Fruit fly (Drosophila melanogaster) whole organism, embryonic: ENCODE measurements around the gene CG14022.

Source experiments
- Abd-B ChIP-seq: fragments of 200-800 bp; sonication (Bioruptor generic); optimal IDR thresholded peaks from 2 replicates; lab custom pipeline; 2018; ENCODE audit warnings: missing biosample characterization, mild to moderate bottlenecking, missing genetic modification characterization, moderate library complexity
- CG13123 ChIP-seq: fragments of 200-800 bp; sonication (Bioruptor generic); optimal IDR thresholded peaks from 2 replicates; lab custom pipeline; 2016; ENCODE audit warnings: missing biosample characterization, missing genetic modification characterization
- CG13894 ChIP-seq: fragments of 200-800 bp; sonication (Bioruptor generic); optimal IDR thresholded peaks from 3 replicates; lab custom pipeline; 2018; ENCODE audit warnings: missing biosample characterization, mild to moderate bottlenecking, missing genetic modification characterization, moderate library complexity
- CG15073 ChIP-seq: fragments of 200-800 bp; sonication (Bioruptor generic); optimal IDR thresholded peaks from 2 replicates; lab custom pipeline; 2016; ENCODE audit warnings: missing biosample characterization, missing genetic modification characterization
- CG17568 ChIP-seq: fragments of 200-800 bp; sonication (Bioruptor generic); optimal IDR thresholded peaks from 2 replicates; lab custom pipeline; 2018; ENCODE audit warnings: missing biosample characterization, mild to moderate bottlenecking, missing genetic modification characterization, moderate library complexity
- CG17829 ChIP-seq: fragments of 200-800 bp; optimal IDR thresholded peaks from 2 replicates; lab custom pipeline; 2019; ENCODE audit warnings: missing biosample characterization, mild to moderate bottlenecking, missing genetic modification characterization, moderate library complexity
- CG2120 ChIP-seq: fragments of 200-800 bp; sonication (Bioruptor generic); optimal IDR thresholded peaks from 3 replicates; lab custom pipeline; 2016; ENCODE audit warnings: missing biosample characterization, missing genetic modification characterization
- CG2202 ChIP-seq: fragments of 200-800 bp; sonication (Bioruptor generic); optimal IDR thresholded peaks from 2 replicates; lab custom pipeline; 2018; ENCODE audit warnings: missing biosample characterization, mild to moderate bottlenecking, missing genetic modification characterization
- CG31388 ChIP-seq: fragments of 200-800 bp; sonication (Bioruptor generic); optimal IDR thresholded peaks from 2 replicates; lab custom pipeline; 2016; ENCODE audit warnings: missing biosample characterization, missing genetic modification characterization
- CG31441 ChIP-seq: fragments of 200-800 bp; sonication (Bioruptor generic); IDR thresholded peaks from 2 replicates; pipeline ENCODE4 v1.3.6; 2022; ENCODE audit warnings: missing biosample characterization, missing genetic modification characterization
- CG5953 ChIP-seq: fragments of 200-800 bp; sonication (Bioruptor generic); IDR thresholded peaks from 2 replicates; pipeline ENCODE4 v1.3.6; 2022; ENCODE audit warnings: missing biosample characterization, missing genetic modification characterization
- CG6813 ChIP-seq: fragments of 200-800 bp; sonication (Bioruptor generic); optimal IDR thresholded peaks from 2 replicates; lab custom pipeline; 2017; ENCODE audit warnings: missing biosample characterization, missing genetic modification characterization, mild to moderate bottlenecking, moderate library complexity, missing genetic modification reagents
- CG9215 ChIP-seq: fragments of 200-800 bp; sonication (Bioruptor generic); IDR thresholded peaks from 2 replicates; pipeline ENCODE4 v1.3.6; 2022; ENCODE audit warnings: missing biosample characterization, missing genetic modification characterization
- D19A ChIP-seq: fragments of 200-800 bp; optimal IDR thresholded peaks from 3 replicates; lab custom pipeline; 2019; ENCODE audit warnings: missing biosample characterization, mild to moderate bottlenecking, missing genetic modification characterization, moderate library complexity
- Dbx ChIP-seq: fragments of 200-800 bp; sonication (Bioruptor generic); IDR thresholded peaks from 3 replicates; pipeline ENCODE4 v1.3.6; 2022; ENCODE audit warnings: missing biosample characterization, missing genetic modification characterization
- Drgx ChIP-seq: fragments of 200-800 bp; sonication (Bioruptor generic); IDR thresholded peaks from 2 replicates; pipeline ENCODE4 v1.3.6; 2022; ENCODE audit warnings: missing biosample characterization, missing genetic modification characterization
- HLH54F ChIP-seq: fragments of 200-800 bp; sonication (Bioruptor generic); optimal IDR thresholded peaks from 3 replicates; lab custom pipeline; 2016; ENCODE audit warnings: missing biosample characterization, missing genetic modification characterization
- Nf-YA ChIP-seq: fragments of 200-800 bp; sonication (Bioruptor generic); IDR thresholded peaks from 2 replicates; pipeline ENCODE4 v1.3.6; 2022; ENCODE audit warnings: missing biosample characterization, missing genetic modification characterization
- Oli ChIP-seq: fragments of 200-800 bp; sonication (Bioruptor generic); optimal IDR thresholded peaks from 2 replicates; lab custom pipeline; 2018; ENCODE audit warnings: missing biosample characterization, mild to moderate bottlenecking, missing genetic modification characterization, moderate library complexity
- Six4 ChIP-seq: fragments of 200-800 bp; sonication (Bioruptor generic); optimal IDR thresholded peaks from 2 replicates; lab custom pipeline; 2016; ENCODE audit warnings: missing biosample characterization, missing genetic modification characterization
- TFAM ChIP-seq: fragments of 200-800 bp; sonication (Bioruptor generic); optimal IDR thresholded peaks from 2 replicates; lab custom pipeline; 2017; ENCODE audit warnings: missing biosample characterization, missing genetic modification characterization, inconsistent platforms
- ab ChIP-seq: fragments of 200-800 bp; sonication (Bioruptor generic); optimal IDR thresholded peaks from 2 replicates; lab custom pipeline; 2016; ENCODE audit warnings: missing biosample characterization, missing genetic modification characterization
- bab2 ChIP-seq: fragments of 200-800 bp; sonication (Bioruptor generic); optimal IDR thresholded peaks from 2 replicates; lab custom pipeline; 2016; ENCODE audit warnings: missing biosample characterization, missing genetic modification characterization
- bsh ChIP-seq, 2 experiments: fragments of 200-800 bp; sonication (Bioruptor generic); optimal IDR thresholded peaks; 2 replicates each; lab custom pipeline; 2017 to 2018; ENCODE audit warnings: mild to moderate bottlenecking in 2 of 2, missing biosample characterization in 2 of 2, missing genetic modification characterization in 2 of 2, moderate library complexity in 1 of 2
- chn ChIP-seq: fragments of 200-800 bp; sonication (Bioruptor generic); optimal IDR thresholded peaks from 2 replicates; lab custom pipeline; 2016; ENCODE audit warnings: missing biosample characterization, missing genetic modification characterization
- exex ChIP-seq: fragments of 200-800 bp; sonication (Bioruptor generic); optimal IDR thresholded peaks from 4 replicates; lab custom pipeline; 2018; ENCODE audit warnings: missing biosample characterization, mild to moderate bottlenecking, missing genetic modification characterization, moderate library complexity
- eyg ChIP-seq: fragments of 200-800 bp; sonication (Bioruptor generic); optimal IDR thresholded peaks from 3 replicates; lab custom pipeline; 2016; ENCODE audit warnings: missing biosample characterization, missing genetic modification characterization
- ftz-f1 ChIP-seq: fragments of 200-800 bp; sonication (Bioruptor generic); optimal IDR thresholded peaks from 2 replicates; lab custom pipeline; 2016; ENCODE audit warnings: missing biosample characterization, missing genetic modification characterization
- fu2 ChIP-seq: fragments of 200-800 bp; sonication (Bioruptor generic); optimal IDR thresholded peaks from 2 replicates; lab custom pipeline; 2016; ENCODE audit warnings: missing biosample characterization, missing genetic modification characterization
- grau ChIP-seq: fragments of 200-800 bp; optimal IDR thresholded peaks from 3 replicates; lab custom pipeline; 2019; ENCODE audit warnings: missing biosample characterization, mild to moderate bottlenecking, missing genetic modification characterization, moderate library complexity
- gro ChIP-seq: fragments of 200-800 bp; sonication (Bioruptor generic); optimal IDR thresholded peaks from 2 replicates; lab custom pipeline; 2016; ENCODE audit warnings: missing biosample characterization, missing genetic modification characterization
- h ChIP-seq: fragments of >200 bp; optimal IDR thresholded peaks from 2 replicates; lab custom pipeline; 2017
- her ChIP-seq: fragments of 200-800 bp; sonication (Bioruptor generic); optimal IDR thresholded peaks from 2 replicates; lab custom pipeline; 2016; ENCODE audit warnings: missing biosample characterization, missing genetic modification characterization
- inv ChIP-seq: fragments of 200-800 bp; sonication (Bioruptor generic); IDR thresholded peaks from 2 replicates; pipeline ENCODE4 v1.3.6; 2022; ENCODE audit warnings: missing biosample characterization, missing genetic modification characterization; ENCODE audit not compliant: partially characterized antibody
- odd ChIP-seq: fragments of 200-800 bp; sonication (Bioruptor generic); optimal IDR thresholded peaks from 2 replicates; lab custom pipeline; 2017; ENCODE audit warnings: missing biosample characterization, mild to moderate bottlenecking, missing genetic modification characterization
- pros ChIP-seq: fragments of 200-800 bp; sonication (Bioruptor generic); optimal IDR thresholded peaks from 3 replicates; lab custom pipeline; 2019; ENCODE audit warnings: missing biosample characterization, mild to moderate bottlenecking, missing genetic modification characterization, moderate library complexity
- rib ChIP-seq: fragments of 200-800 bp; sonication (Bioruptor generic); IDR thresholded peaks from 2 replicates; pipeline ENCODE4 v1.3.6; 2022; ENCODE audit warnings: missing biosample characterization, missing genetic modification characterization
- sens ChIP-seq: fragments of 200-800 bp; sonication (Bioruptor generic); peaks from one replicate; lab custom pipeline; 2016; ENCODE audit warnings: missing biosample characterization, missing genetic modification characterization
- sug ChIP-seq: fragments of 200-800 bp; optimal IDR thresholded peaks from 2 replicates; lab custom pipeline; 2019; ENCODE audit warnings: missing biosample characterization, mild to moderate bottlenecking, missing genetic modification characterization, moderate library complexity
- tgo ChIP-seq: fragments of 200-800 bp; sonication (Bioruptor generic); IDR thresholded peaks from 3 replicates; pipeline ENCODE4 v1.3.6; 2022; ENCODE audit warnings: missing biosample characterization, missing genetic modification characterization
- trh ChIP-seq: fragments of 200-800 bp; sonication (Bioruptor generic); optimal IDR thresholded peaks from 2 replicates; lab custom pipeline; 2016; ENCODE audit warnings: missing biosample characterization, missing genetic modification characterization
- wdn ChIP-seq: fragments of 200-800 bp; sonication (Bioruptor generic); IDR thresholded peaks from 2 replicates; pipeline ENCODE4 v1.3.6; 2022; ENCODE audit warnings: missing biosample characterization, missing genetic modification characterization
- zen2 ChIP-seq: fragments of 200-800 bp; sonication (Bioruptor generic); IDR thresholded peaks from 3 replicates; pipeline ENCODE4 v1.3.6; 2022; ENCODE audit warnings: missing biosample characterization, missing genetic modification characterization; ENCODE audit not compliant: partially characterized antibody

The CG14022 gene

dm6 chr2L:5338024-5338720 lies 9.5 kb upstream of the CG14022 start, which contains the start of gene fusl (continued):
- TF ChIP-seq inv (GFP tag; lab: Robert Waterston, UW) (no peak), sug (peak; percentile 78), exex (tag; lab: Kevin White, UChicago) (peak; percentile 59), zen2 (GFP tag; lab: Robert Waterston, UW) (no peak), ab (no peak), tgo (no peak), CG13894 (tag; lab: Kevin White, UChicago) (peak; percentile 98), rib (GFP tag; lab: Robert Waterston, UW) (no peak), sens (GFP tag; lab: Kevin White, UChicago) (peak; percentile 70), odd (GFP tag; lab: Kevin White, UChicago) (no peak), pros (no peak), Nf-YA (GFP tag; lab: Robert Waterston, UW) (no peak), trh (GFP tag; lab: Kevin White, UChicago) (no peak), bsh (GFP tag; optimal IDR thresholded peaks at IDR 0.05; lab: Kevin White, UChicago) (peak in 1 of 2 experiments; percentile 18), D19A (tag; lab: Kevin White, UChicago) (no peak), HLH54F (GFP tag; lab: Kevin White, UChicago) (no peak), Six4 (GFP tag; lab: Kevin White, UChicago) (no peak), CG13123 (no peak), CG17568 (no peak), CG15073 (GFP tag; lab: Kevin White, UChicago) (no peak), her (GFP tag; lab: Kevin White, UChicago) (no peak), Oli (tag; lab: Kevin White, UChicago) (no peak), CG2120 (GFP tag; lab: Kevin White, UChicago) (no peak), gro (no peak), CG6813 (peak; percentile 38), CG31388 (GFP tag; lab: Kevin White, UChicago) (no peak), CG9215 (GFP tag; lab: Robert Waterston, UW) (no peak), TFAM (GFP tag; lab: Kevin White, UChicago) (no peak), CG2202 (tag; lab: Kevin White, UChicago) (peak; percentile 28), fu2 (GFP tag; lab: Kevin White, UChicago) (no peak), Dbx (GFP tag; lab: Robert Waterston, UW) (no peak), ftz-f1 (no peak), CG5953 (GFP tag; lab: Robert Waterston, UW) (no peak), CG17829 (tag; lab: Kevin White, UChicago) (no peak), wdn (GFP tag; lab: Robert Waterston, UW) (no peak), h (lab: Kevin White, UChicago) (no peak), bab2 (GFP tag; lab: Kevin White, UChicago) (no peak), Drgx (GFP tag; lab: Robert Waterston, UW) (no peak), CG31441 (GFP tag; lab: Robert Waterston, UW) (no peak), grau (no peak), eyg (GFP tag; lab: Kevin White, UChicago) (no peak), chn (GFP tag; lab: Kevin White, UChicago) (no peak), Abd-B (GFP tag; lab: Kevin White, UChicago) (no peak)
